Worm (Caenorhabditis elegans): ENCODE data around the gene kbp-3.

ce11 chrII:14361719-14362118 is 28.2 kb downstream of the kbp-3 start, which contains the start of gene tebp-1:
- TF ChIP-seq snu-23 (GFP tag; optimal IDR thresholded peaks at IDR 0.05) (no peak), lin-39 (tag; optimal IDR thresholded peaks at IDR 0.05) (no peak)
